Worm (Caenorhabditis elegans) whole organism, early embryonic: Measurements from ENCODE around the gene fbxl-2.

Experiments
- B0310.2 ChIP-seq: sonication (generic microtip); optimal IDR thresholded peaks from 2 replicates; lab custom pipeline; 2016; ENCODE audit warnings: mild to moderate bottlenecking, missing genetic modification characterization, missing compliant biosample characterization
- F13C5.2 ChIP-seq: sonication (generic microtip); optimal IDR thresholded peaks from 2 replicates; lab custom pipeline; 2017; ENCODE audit warnings: mild to moderate bottlenecking, missing genetic modification characterization, inconsistent platforms, missing compliant biosample characterization
- aly-1 ChIP-seq: sonication (generic microtip); optimal IDR thresholded peaks from 2 replicates; lab custom pipeline; 2016; ENCODE audit warnings: missing genetic modification characterization, missing compliant biosample characterization
- ama-1 ChIP-seq: fragments of 150-350 bp; optimal IDR thresholded peaks from 2 replicates; lab custom pipeline; 2014
- ceh-13 ChIP-seq: fragments of 200-800 bp; sonication (Bioruptor generic); optimal IDR thresholded peaks from 2 replicates; lab custom pipeline; 2018; ENCODE audit warnings: mild to moderate bottlenecking, missing genetic modification characterization, missing compliant biosample characterization
- ceh-36 ChIP-seq: sonication (generic microtip); optimal IDR thresholded peaks from 2 replicates; lab custom pipeline; 2016; ENCODE audit warnings: missing genetic modification characterization, inconsistent platforms, missing compliant biosample characterization
- ets-7 ChIP-seq: sonication (generic microtip); optimal IDR thresholded peaks from 2 replicates; lab custom pipeline; 2016; ENCODE audit warnings: missing genotype, missing genetic modification characterization, missing compliant biosample characterization
- flt-1 ChIP-seq: fragments of 200-800 bp; sonication (Bioruptor generic); IDR thresholded peaks from 2 replicates; pipeline ENCODE4 v1.3.6; 2022; ENCODE audit warnings: missing genetic modification characterization, missing compliant biosample characterization
- hmbx-1 ChIP-seq: sonication (generic microtip); optimal IDR thresholded peaks from 2 replicates; lab custom pipeline; 2016; ENCODE audit warnings: mild to moderate bottlenecking, missing genetic modification characterization, missing compliant biosample characterization
- hmg-4 ChIP-seq: fragments of 200-800 bp; sonication (Bioruptor generic); optimal IDR thresholded peaks from 2 replicates; lab custom pipeline; 2018; ENCODE audit warnings: mild to moderate bottlenecking, missing genetic modification characterization, missing compliant biosample characterization
- hnd-1 ChIP-seq: sonication (generic microtip); optimal IDR thresholded peaks from 2 replicates; lab custom pipeline; 2016; ENCODE audit warnings: missing genetic modification characterization, missing compliant biosample characterization
- pes-1 ChIP-seq: fragments of 200-800 bp; sonication (Bioruptor generic); IDR thresholded peaks from 2 replicates; pipeline ENCODE4 v1.3.6; 2022; ENCODE audit warnings: missing genetic modification reagents, missing genetic modification characterization, missing compliant biosample characterization
- scrt-1 ChIP-seq: fragments of 200-800 bp; sonication (Bioruptor generic); IDR thresholded peaks from 2 replicates; pipeline ENCODE4 v1.3.6; 2022; ENCODE audit warnings: missing genetic modification characterization, missing compliant biosample characterization
- sea-1 ChIP-seq: fragments of 200-800 bp; sonication (Bioruptor generic); conservative IDR thresholded peaks from 2 replicates; pipeline ENCODE4 v1.3.6; 2022; ENCODE audit warnings: missing genetic modification characterization, missing compliant biosample characterization
- tbx-11 ChIP-seq: fragments of 200-800 bp; sonication (Bioruptor generic); IDR thresholded peaks from 2 replicates; pipeline ENCODE4 v1.3.6; 2022; ENCODE audit warnings: missing genetic modification characterization, missing compliant biosample characterization
- tbx-37 ChIP-seq: fragments of 200-800 bp; sonication (Bioruptor generic); conservative IDR thresholded peaks from 2 replicates; pipeline ENCODE4 v1.3.6; 2022; ENCODE audit warnings: missing genetic modification reagents, missing genetic modification characterization, missing compliant biosample characterization
- tra-4 ChIP-seq: sonication (generic microtip); optimal IDR thresholded peaks from 2 replicates; lab custom pipeline; 2017; ENCODE audit warnings: missing genetic modification characterization, missing compliant biosample characterization

fbxl-2 gene

ce11 chrIII:4762846-4763245 lies 5.8 kb downstream of the fbxl-2 start:
- TF ChIP-seq ceh-36 (tag; lab: Kevin White, UChicago) (no peak), hmg-4 (GFP tag; lab: Kevin White, UChicago) (no peak), flt-1 (GFP tag; lab: Robert Waterston, UW) (no peak), sea-1 (GFP tag; lab: Robert Waterston, UW) (no peak), ama-1 (no peak), tbx-11 (no peak), aly-1 (no peak)

- TF ChIP-seq hmbx-1 (tag; lab: Kevin White, UChicago) (no peak), flt-1 (GFP tag; lab: Robert Waterston, UW) (no peak), sea-1 (GFP tag; lab: Robert Waterston, UW) (no peak), tbx-11 (no peak), hnd-1 (no peak), pes-1 (GFP tag; lab: Robert Waterston, UW) (no peak), ama-1 (no peak), tbx-37 (GFP tag; lab: Robert Waterston, UW) (no peak), ceh-13 (GFP tag; lab: Kevin White, UChicago) (no peak), ceh-36 (tag; lab: Kevin White, UChicago) (no peak), hmg-4 (GFP tag; lab: Kevin White, UChicago) (no peak), B0310.2 (tag; lab: Kevin White, UChicago) (no peak), F13C5.2 (no peak), aly-1 (no peak), tra-4 (tag; lab: Kevin White, UChicago) (no peak), ets-7 (tag; lab: Kevin White, UChicago) (no peak), scrt-1 (GFP tag; lab: Robert Waterston, UW) (no peak)
Observed at ce11 chrIII:4763509-4763908, 6.4 kb downstream of the fbxl-2 start, which contains the start of gene B0393.4. Gene B0393.4, minus strand, starts transcription at chrIII:4763609.

ce11 chrIII:4765474-4765873 lies 8.4 kb downstream of the fbxl-2 start, which contains the start of gene B0393.5:
Gene B0393.5, plus strand, starts transcription at chrIII:4765774.
- no peak for TF ChIP-seq B0310.2 (tag; lab: Kevin White, UChicago)
- TF ChIP-seq F13C5.2 = no peak
- TF ChIP-seq ets-7 (tag; lab: Kevin White, UChicago) = no peak
- TF ChIP-seq tbx-37 (GFP tag; lab: Robert Waterston, UW) = no peak
- no peak for TF ChIP-seq ceh-36 (tag; lab: Kevin White, UChicago)
- TF ChIP-seq tra-4 (tag; lab: Kevin White, UChicago) = no peak
- TF ChIP-seq sea-1 (GFP tag; lab: Robert Waterston, UW) = no peak
- no peak for TF ChIP-seq ceh-13 (GFP tag; lab: Kevin White, UChicago)
- no peak for TF ChIP-seq hmg-4 (GFP tag; lab: Kevin White, UChicago)
- TF ChIP-seq scrt-1 (GFP tag; lab: Robert Waterston, UW) = no peak
- TF ChIP-seq hmbx-1 (tag; lab: Kevin White, UChicago) = no peak
- no peak for TF ChIP-seq ama-1
- no peak for TF ChIP-seq tbx-11
- no peak for TF ChIP-seq flt-1 (GFP tag; lab: Robert Waterston, UW)
- TF ChIP-seq aly-1 = no peak
- no peak for TF ChIP-seq hnd-1
- TF ChIP-seq pes-1 (GFP tag; lab: Robert Waterston, UW) = no peak

- TF ChIP-seq hmbx-1 (tag; lab: Kevin White, UChicago) (no peak), tra-4 (tag; lab: Kevin White, UChicago) (no peak)
Observed at ce11 chrIII:4766842-4767241, 9.8 kb downstream of the fbxl-2 start.

ce11 chrIII:4767869-4768645 lies 11.0 kb downstream of the fbxl-2 start:
- TF ChIP-seq hmbx-1 (tag; lab: Kevin White, UChicago) (no peak), pes-1 (GFP tag; lab: Robert Waterston, UW) (no peak), flt-1 (GFP tag; lab: Robert Waterston, UW) (no peak), sea-1 (GFP tag; lab: Robert Waterston, UW) (no peak), B0310.2 (tag; lab: Kevin White, UChicago) (no peak), hnd-1 (no peak), hmg-4 (GFP tag; lab: Kevin White, UChicago) (no peak), ceh-36 (tag; lab: Kevin White, UChicago) (no peak), tra-4 (tag; lab: Kevin White, UChicago) (no peak), tbx-37 (GFP tag; lab: Robert Waterston, UW) (no peak), scrt-1 (GFP tag; lab: Robert Waterston, UW) (no peak), ama-1 (no peak), ets-7 (tag; lab: Kevin White, UChicago) (no peak), tbx-11 (no peak), F13C5.2 (no peak)

ce11 chrIII:4778003-4778402 lies 20.9 kb downstream of the fbxl-2 start, which contains the start of gene B0393.7:
Gene B0393.7, minus strand, starts transcription at chrIII:4778103.
- TF ChIP-seq tbx-37 (GFP tag; lab: Robert Waterston, UW) (no peak), ets-7 (tag; lab: Kevin White, UChicago) (no peak)

- no peak for TF ChIP-seq ceh-13 (GFP tag; lab: Kevin White, UChicago)
Observed at ce11 chrIII:4779855-4780254, 22.8 kb downstream of the fbxl-2 start, which contains the start of gene B0393.9. Gene B0393.9, minus strand, starts transcription at chrIII:4780157.
